Worm (Caenorhabditis elegans): ENCODE measurements around the gene sri-65.

The sri-65 gene

ce11 chrV:16351757-16352156 is 36.4 kb downstream of the sri-65 start:
- TF ChIP-seq snpc-4 (tag; optimal IDR thresholded peaks at IDR 0.05) (peak; percentile 88), blmp-1 (tag; optimal IDR thresholded peaks at IDR 0.05; ENCODE audit: insufficient read depth) (no peak)

ce11 chrV:16350775-16351378 is 37.3 kb downstream of the sri-65 start:
- TF ChIP-seq crh-2 (tag; optimal IDR thresholded peaks at IDR 0.05): peak; percentile 29
- peak; percentile 71 for TF ChIP-seq F13H6.1 (tag; optimal IDR thresholded peaks at IDR 0.05)
- peak; percentile 20 for TF ChIP-seq lin-13 (GFP tag; optimal IDR thresholded peaks at IDR 0.05)
- peak in 1 of 2 experiments; percentile 50 for TF ChIP-seq lsy-2 (tag; optimal IDR thresholded peaks at IDR 0.05)
- TF ChIP-seq unc-39 (tag; optimal IDR thresholded peaks at IDR 0.05): no peak
- no peak for TF ChIP-seq blmp-1 (tag; optimal IDR thresholded peaks at IDR 0.05; ENCODE audit: insufficient read depth)
- TF ChIP-seq gmeb-1 (tag; optimal IDR thresholded peaks at IDR 0.05): peak; percentile 41
- no peak for TF ChIP-seq nhr-237 (tag; optimal IDR thresholded peaks at IDR 0.05)
- peak; percentile 52 for TF ChIP-seq fos-1 (tag; optimal IDR thresholded peaks at IDR 0.05)
- TF ChIP-seq C34F6.9 (tag; optimal IDR thresholded peaks at IDR 0.05): peak; percentile 63
- TF ChIP-seq peb-1 (tag; optimal IDR thresholded peaks at IDR 0.05): no peak
- peak; percentile 72 for TF ChIP-seq nhr-129 (tag; optimal IDR thresholded peaks at IDR 0.05)
- TF ChIP-seq ZK546.5 (tag; optimal IDR thresholded peaks at IDR 0.05): no peak
- TF ChIP-seq lin-11 (tag; optimal IDR thresholded peaks at IDR 0.05): peak; percentile 29
- TF ChIP-seq sma-9 (GFP tag; optimal IDR thresholded peaks at IDR 0.05): peak; percentile 60
- TF ChIP-seq sma-9 (tag; optimal IDR thresholded peaks at IDR 0.05): no peak
- TF ChIP-seq sma-3 (GFP tag; optimal IDR thresholded peaks at IDR 0.05): no peak
- TF ChIP-seq Y55F3AM.14 (GFP tag; optimal IDR thresholded peaks at IDR 0.05): peak; percentile 19
- TF ChIP-seq unc-55 (GFP tag; optimal IDR thresholded peaks at IDR 0.05): peak; percentile 78
- peak in 1 of 2 experiments; percentile 43 for TF ChIP-seq mdl-1 (tag; optimal IDR thresholded peaks at IDR 0.05)
- peak; percentile 11 for TF ChIP-seq snpc-4 (tag; optimal IDR thresholded peaks at IDR 0.05)

- TF ChIP-seq R02D3.7 (tag; optimal IDR thresholded peaks at IDR 0.05) (no peak), ztf-4 (tag; optimal IDR thresholded peaks at IDR 0.05) (no peak), lin-13 (GFP tag; optimal IDR thresholded peaks at IDR 0.05) (no peak)
Measured at ce11 chrV:16350061-16350460, 38.1 kb downstream of the sri-65 start.

ce11 chrV:16346406-16347108 is 41.6 kb downstream of the sri-65 start, which contains the start of the genes W08G11.5 and W08G11.1:
TSS of gene W08G11.5 (minus strand) at chrV:16346506.
TSS of gene W08G11.1 (plus strand) at chrV:16347058.
- TF ChIP-seq unc-39 (tag; optimal IDR thresholded peaks at IDR 0.05): no peak
- no peak for TF ChIP-seq lsy-2 (tag; optimal IDR thresholded peaks at IDR 0.05)

ce11 chrV:16342258-16342618 is 45.9 kb downstream of the sri-65 start, which contains the start of gene nhr-193:
TSS of gene nhr-193 (plus strand) at chrV:16342308.
- TF ChIP-seq mab-5 (tag; optimal IDR thresholded peaks at IDR 0.05): no peak
- peak; percentile 8 for TF ChIP-seq fos-1 (tag; optimal IDR thresholded peaks at IDR 0.05)
- peak; percentile 15 for TF ChIP-seq crh-2 (tag; optimal IDR thresholded peaks at IDR 0.05)
- peak; percentile 48 for TF ChIP-seq sma-9 (GFP tag; optimal IDR thresholded peaks at IDR 0.05)
- no peak for TF ChIP-seq sma-9 (tag; optimal IDR thresholded peaks at IDR 0.05)
- no peak for TF ChIP-seq gmeb-1 (tag; optimal IDR thresholded peaks at IDR 0.05)
- TF ChIP-seq ztf-1 (GFP tag; conservative IDR thresholded peaks at IDR 0.05): no peak

ce11 chrV:16338287-16339092 is 49.7 kb downstream of the sri-65 start, which contains the start of gene slc-9B.2:
TSS of gene slc-9B.2 (plus strand) at chrV:16339042.
- peak; percentile 63 for TF ChIP-seq unc-55 (GFP tag; optimal IDR thresholded peaks at IDR 0.05)

All from whole organism, L2 larva.